Worm (Caenorhabditis elegans) whole organism, L4/young adult: Measurements from ENCODE around the gene Y67D8C.7.

Experiments used
- W03F9.2 ChIP-seq: fragments of 150-350 bp; optimal IDR thresholded peaks from 2 replicates; lab custom pipeline; 2014; ENCODE audit warnings: missing biosample characterization, missing genetic modification characterization
- dao-5 ChIP-seq: sonication (generic microtip); optimal IDR thresholded peaks from 2 replicates; lab custom pipeline; 2016; ENCODE audit warnings: missing genotype, missing genetic modification characterization, moderate library complexity, missing compliant biosample characterization
- him-1 ChIP-seq: sonication (generic microtip); optimal IDR thresholded peaks from 2 replicates; lab custom pipeline; 2016; ENCODE audit warnings: missing genotype, missing genetic modification reagents, missing genetic modification characterization, missing compliant biosample characterization

DNA sequence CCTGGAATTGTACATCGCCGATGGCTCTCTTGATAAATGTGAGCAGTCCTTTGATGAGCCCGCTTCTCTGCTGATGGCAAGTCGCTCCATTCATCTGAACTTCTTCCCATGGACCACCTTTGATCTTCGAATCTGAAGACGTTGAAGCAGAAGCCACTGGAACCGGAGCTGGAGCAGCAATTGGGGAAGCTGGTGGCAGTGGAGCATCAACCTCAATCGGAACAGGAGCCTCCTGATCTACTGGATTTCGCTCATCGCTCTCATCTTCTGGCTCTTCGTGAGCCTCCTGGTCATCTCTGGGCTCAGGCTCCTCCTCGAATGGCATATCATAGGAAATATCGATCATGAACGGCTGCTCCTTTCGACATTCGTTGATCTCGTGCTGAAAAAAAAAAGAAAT lies 19.8 kb downstream of the Y67D8C.7 start:
- TF ChIP-seq dao-5 (tag; lab: Kevin White, UChicago): no peak
- no peak for TF ChIP-seq him-1 (tag; lab: Kevin White, UChicago)
- TF ChIP-seq W03F9.2 (tag; lab: Kevin White, UChicago): no peak
